Fruit fly (Drosophila melanogaster) whole organism: ENCODE measurements around the gene CG31140.

ENCODE experiments used
- CG8478 ChIP-seq: fragments of >200 bp; optimal IDR thresholded peaks from 2 replicates; lab custom pipeline; 2018; ENCODE audit warnings: inconsistent platforms
- usp ChIP-seq: fragments of >200 bp; optimal IDR thresholded peaks from 2 replicates; lab custom pipeline; 2017; ENCODE audit warnings: missing biosample characterization, missing genetic modification characterization, mixed read lengths

- TF ChIP-seq usp (GFP tag; lab: Kevin White, UChicago) (no peak), CG8478 (lab: Kevin White, UChicago) (no peak)
These were observed 49.2 kb downstream of the CG31140 start for dm6 chr3R:24012038-24012693.
